Fruit fly (Drosophila melanogaster): Measurements from ENCODE around the gene nes.

Gene nes

DNA sequence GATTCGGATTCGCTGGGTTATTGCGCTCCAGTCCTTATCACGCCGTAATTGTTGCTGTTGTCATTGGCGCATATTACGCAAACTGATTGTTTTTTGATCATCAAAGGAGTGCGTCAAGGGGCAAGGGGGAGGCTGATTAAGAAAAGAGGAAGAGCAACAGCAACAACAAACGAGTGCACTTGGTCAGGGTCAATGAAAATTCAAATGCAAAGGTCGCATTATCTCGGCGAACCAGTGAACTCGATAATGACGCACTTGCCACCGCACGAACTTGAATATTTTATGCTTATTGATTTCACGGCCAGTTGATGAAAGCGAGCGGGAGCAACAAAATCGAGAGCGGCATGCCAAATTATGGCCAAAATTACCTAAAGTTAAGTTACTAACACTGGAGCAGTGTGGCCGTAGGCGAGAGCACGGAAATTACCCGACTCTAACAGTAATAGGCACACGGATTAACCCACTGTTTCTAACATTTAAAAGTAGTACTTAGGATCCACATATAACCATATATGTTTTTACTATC is at the start of gene nes:
Gene nes (minus strand): TSS at position 402 of the 526 bp plus-strand sequence.
- TF ChIP-seq CG8478 (optimal IDR thresholded peaks at IDR 0.05) (no peak), EcR (GFP tag; optimal IDR thresholded peaks at IDR 0.05) (peak in 1 of 2 experiments; percentile 79)

DNA sequence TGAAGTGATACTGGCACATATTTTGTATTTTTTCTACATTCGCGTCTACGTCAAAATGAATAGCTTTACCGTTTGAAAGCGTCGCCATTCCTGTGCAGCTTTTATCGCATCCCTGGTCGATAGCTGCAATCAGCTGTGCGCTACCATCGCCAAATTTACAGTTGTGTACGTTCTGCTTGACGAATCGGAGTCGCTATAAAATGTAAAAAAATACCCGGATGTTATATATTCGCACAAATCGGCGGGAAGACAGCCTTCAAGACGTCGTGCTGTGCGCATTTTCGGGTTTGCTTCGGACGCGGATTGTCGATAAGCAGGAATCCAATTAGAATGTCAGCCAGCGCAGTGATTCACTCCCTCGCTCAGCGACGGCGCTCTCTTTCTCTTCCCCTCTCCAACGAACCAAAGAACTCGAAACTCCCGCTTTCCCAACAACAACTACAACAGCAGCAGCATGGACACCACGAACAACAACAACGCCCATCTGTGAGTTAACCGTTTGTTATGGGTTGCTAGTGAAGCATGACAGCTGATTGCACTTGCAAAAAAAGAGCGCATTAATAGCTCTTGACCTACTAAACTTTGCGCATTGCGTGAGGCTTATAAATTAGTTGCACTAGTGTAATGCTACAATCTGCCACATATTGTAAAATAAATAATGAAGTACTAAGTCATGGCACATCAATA is 34.3 kb upstream of the nes start:
- TF ChIP-seq psq (optimal IDR thresholded peaks at IDR 0.05) (no peak), pan (optimal IDR thresholded peaks at IDR 0.05) (no peak), Dll (optimal IDR thresholded peaks at IDR 0.05) (no peak), CG8478 (optimal IDR thresholded peaks at IDR 0.05) (no peak)

DNA sequence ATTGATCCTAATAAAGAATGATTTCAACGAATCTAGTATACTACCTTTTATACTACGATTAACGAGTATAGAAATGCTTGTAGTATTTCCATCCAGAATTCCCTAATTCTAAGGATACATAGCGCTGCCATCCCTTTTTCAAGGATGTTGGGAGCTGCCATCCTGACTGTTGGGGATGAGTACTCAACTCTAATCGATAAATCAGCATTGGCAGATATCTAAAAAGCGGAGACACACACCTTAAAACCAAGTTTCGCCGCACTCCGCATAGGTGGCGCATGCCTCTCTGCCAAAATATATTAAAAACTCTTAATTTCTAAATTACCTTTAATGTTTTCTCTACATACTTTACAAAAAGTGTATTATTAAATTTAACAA is 33.7 kb upstream of the nes start, which contains the start of gene fal:
Gene fal (plus strand): TSS at position 330 of the 378 bp plus-strand sequence.
- TF ChIP-seq CG8478 (optimal IDR thresholded peaks at IDR 0.05) (no peak), EcR (GFP tag; optimal IDR thresholded peaks at IDR 0.05) (no peak), psq (optimal IDR thresholded peaks at IDR 0.05) (no peak)

DNA sequence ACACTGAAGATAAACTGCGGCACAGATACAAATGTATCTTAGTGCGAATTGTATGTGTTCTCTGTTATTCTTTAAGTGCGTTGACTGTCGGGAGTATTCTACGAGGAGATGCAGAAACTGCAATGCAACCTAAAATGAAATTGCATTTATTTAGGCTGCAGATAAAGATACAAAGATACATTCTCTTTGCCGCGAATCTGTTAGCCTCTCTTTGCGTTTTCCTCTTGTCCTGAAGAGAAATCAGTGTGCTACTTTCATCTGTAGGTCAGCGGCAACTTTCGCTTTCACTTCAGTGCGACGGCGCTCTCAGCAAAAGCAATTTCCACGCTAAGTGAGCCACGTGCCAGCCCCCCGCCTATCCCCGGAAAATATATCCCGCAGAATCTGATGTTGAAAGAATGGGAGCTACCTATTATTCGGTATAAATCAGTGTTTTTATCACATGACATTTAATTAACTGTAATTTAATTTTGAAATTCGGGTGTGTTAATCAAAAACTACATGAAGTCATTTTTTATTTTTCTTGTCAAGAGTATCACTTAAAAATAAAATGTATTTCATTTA is 32.8 kb upstream of the nes start:
- TF ChIP-seq Dll (optimal IDR thresholded peaks at IDR 0.05), result no peak
- TF ChIP-seq usp (GFP tag; optimal IDR thresholded peaks at IDR 0.05), result no peak
- TF ChIP-seq EcR (GFP tag; optimal IDR thresholded peaks at IDR 0.05), result peak in 1 of 2 experiments; percentile 18

DNA sequence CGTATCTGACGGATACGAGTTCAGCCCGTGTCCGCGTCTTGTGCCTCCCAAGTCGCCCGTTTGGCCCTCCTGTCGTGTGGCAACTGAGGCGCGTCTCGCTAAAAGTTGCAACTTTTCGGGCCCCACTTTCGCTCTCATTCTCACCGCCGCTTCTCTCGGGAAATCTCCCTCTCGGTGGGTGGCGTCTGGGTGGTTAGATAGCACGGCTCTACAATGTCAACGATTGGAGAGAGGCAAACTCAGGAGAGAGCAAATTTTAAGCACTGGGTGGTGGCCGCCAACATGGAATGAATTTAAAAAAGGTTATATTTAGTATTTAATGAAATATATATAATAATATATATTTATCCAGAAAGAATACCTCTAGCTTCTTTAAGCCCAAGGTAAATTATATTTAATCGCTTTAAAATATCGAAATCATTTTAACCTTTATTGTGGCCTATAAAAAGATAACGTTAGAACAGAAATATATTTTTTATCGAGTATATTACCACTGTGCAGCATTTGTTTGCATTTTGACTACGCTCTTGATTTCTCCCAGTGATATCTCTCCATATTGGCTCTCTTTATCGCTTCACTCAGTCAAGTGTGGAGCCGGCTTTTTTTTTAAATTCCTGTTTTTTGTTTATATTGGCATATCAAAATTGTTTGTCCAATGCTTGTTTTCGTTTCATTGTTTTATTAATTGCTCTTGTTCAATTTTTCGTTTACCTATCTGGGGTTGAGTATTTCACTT is 32.1 kb upstream of the nes start, which contains the start of gene Gbs-76A:
Gene Gbs-76A (minus strand): TSS at position 327 of the 736 bp plus-strand sequence.
- peak; percentile 64 for TF ChIP-seq Dll (optimal IDR thresholded peaks at IDR 0.05)
- no peak for TF ChIP-seq CG8478 (optimal IDR thresholded peaks at IDR 0.05)

DNA sequence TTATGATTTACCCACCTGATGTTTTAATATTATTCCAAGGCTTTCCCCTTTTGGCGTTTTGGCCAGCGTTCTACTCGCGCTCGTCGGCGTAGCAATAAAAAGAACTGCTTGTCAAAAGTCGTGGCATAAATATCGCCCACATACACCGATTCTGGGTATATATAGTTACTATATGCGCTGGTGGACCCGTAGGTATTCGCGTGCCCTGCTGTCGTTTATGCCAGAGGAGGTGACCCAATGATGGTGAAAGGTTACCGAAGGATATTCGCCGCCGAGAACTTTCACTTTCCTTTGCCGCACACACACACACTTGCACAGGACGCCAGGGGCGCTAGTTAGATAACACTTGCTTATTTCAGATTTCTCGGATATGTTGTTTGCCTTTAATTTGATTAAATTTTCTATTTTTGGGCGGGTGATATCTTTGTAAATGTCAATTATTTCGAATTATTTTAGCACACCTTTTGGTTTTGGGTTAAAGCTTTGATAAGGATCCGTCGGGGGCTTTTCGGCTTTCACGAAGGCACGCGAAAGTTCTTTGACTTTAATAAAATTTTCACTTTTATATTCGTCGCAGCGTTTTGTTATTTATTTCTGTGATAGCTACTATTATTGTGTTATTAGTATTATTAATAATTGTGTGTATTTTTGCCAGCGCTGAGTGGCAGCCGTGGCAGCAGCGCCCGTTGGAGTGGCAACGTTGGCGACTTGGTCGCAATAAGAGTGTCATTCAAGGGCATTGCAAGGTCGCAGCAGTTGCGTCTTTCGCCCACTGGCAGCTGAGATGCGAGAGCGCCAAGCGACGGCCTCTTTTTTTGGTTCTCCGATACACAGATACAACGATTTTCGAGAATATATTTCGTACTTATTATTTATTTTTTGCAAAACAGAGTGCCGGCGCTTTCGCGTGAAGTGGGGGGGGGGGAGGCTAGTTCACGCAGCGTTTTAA is 31.3 kb upstream of the nes start:
- TF ChIP-seq Dll (optimal IDR thresholded peaks at IDR 0.05) (no peak), pan (optimal IDR thresholded peaks at IDR 0.05) (no peak), EcR (GFP tag; optimal IDR thresholded peaks at IDR 0.05) (no peak), usp (GFP tag; optimal IDR thresholded peaks at IDR 0.05) (no peak), CG8478 (optimal IDR thresholded peaks at IDR 0.05) (no peak), psq (optimal IDR thresholded peaks at IDR 0.05) (no peak)

DNA sequence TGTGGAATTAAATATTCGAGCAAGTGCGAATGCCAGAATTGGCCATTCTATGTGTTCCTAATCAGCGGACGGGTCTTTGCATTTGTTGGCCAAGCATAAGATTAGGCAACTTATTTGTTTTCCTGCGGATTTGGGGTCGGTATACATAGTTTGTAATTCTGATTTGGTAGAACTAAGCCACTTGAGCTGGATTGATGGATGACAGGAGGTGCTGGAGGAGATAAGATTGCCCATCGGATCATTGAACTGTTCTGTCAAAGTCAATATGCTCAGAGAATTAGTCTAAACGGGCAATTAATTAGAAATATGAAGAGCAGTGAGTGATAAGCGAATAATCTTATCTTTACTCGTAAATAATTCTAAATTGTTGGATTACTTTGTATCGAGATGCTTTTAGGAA is 28.9 kb upstream of the nes start:
- TF ChIP-seq usp (GFP tag; optimal IDR thresholded peaks at IDR 0.05), result no peak
- TF ChIP-seq CG8478 (optimal IDR thresholded peaks at IDR 0.05), result no peak
- no peak for TF ChIP-seq pan (optimal IDR thresholded peaks at IDR 0.05)
- no peak for TF ChIP-seq psq (optimal IDR thresholded peaks at IDR 0.05)
- TF ChIP-seq Dll (optimal IDR thresholded peaks at IDR 0.05), result no peak
- TF ChIP-seq EcR (GFP tag; optimal IDR thresholded peaks at IDR 0.05), result no peak

DNA sequence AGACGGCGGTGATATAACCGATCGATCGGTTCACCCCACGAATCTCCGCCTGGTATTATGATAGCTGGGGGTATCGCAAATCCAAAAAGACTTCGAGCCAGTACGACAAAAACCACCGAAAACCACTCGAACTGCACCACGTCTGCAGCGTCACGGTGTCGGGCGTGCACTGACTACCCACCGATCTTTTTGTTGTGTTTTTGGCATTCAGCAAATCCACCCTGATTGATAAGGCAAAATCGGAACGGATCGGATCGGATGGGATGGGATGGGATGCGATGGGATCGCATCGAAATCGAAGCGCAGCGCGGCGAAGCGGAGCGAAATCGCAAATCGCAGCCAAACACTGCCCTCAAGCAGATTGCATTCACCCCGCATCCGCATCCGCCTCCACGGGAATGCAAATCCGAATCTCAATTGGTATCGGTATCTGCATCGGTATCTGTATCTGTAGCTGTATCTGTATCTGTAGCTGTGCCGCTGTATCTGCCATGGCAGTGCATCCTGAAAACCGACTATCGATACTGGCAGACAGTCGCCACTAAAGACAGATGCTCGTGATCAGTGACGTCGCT is 28.0 kb upstream of the nes start:
- TF ChIP-seq CG8478 (optimal IDR thresholded peaks at IDR 0.05) (no peak), Dll (optimal IDR thresholded peaks at IDR 0.05) (no peak), usp (GFP tag; optimal IDR thresholded peaks at IDR 0.05) (no peak), pan (optimal IDR thresholded peaks at IDR 0.05) (no peak), EcR (GFP tag; optimal IDR thresholded peaks at IDR 0.05) (no peak), psq (optimal IDR thresholded peaks at IDR 0.05) (no peak)

DNA sequence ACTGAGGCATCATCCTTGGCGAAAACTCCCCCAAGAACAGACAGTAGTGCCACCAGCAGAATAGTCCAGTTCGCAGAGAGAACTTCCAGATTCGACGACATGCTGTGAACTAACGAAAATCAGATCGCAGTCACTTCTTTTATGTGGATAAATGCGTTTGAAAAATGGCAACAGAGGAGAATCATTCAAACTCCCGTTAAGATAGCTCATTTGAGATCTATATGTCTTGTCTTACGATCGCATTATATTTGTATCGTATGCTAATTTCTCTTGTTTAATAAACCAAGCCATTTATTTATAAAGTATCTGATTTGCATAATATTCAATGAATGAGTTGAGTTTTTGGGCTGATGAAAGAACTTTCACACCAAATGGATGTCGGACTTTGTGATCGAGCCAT is 20.2 kb upstream of the nes start, which contains the start of gene CG14089:
Gene CG14089 (minus strand): TSS at position 101 of the 400 bp plus-strand sequence.
- TF ChIP-seq psq (optimal IDR thresholded peaks at IDR 0.05), result no peak
- no peak for TF ChIP-seq CG8478 (optimal IDR thresholded peaks at IDR 0.05)
- no peak for TF ChIP-seq Dll (optimal IDR thresholded peaks at IDR 0.05)
- TF ChIP-seq pan (optimal IDR thresholded peaks at IDR 0.05), result no peak
- no peak for TF ChIP-seq EcR (GFP tag; optimal IDR thresholded peaks at IDR 0.05)
- TF ChIP-seq usp (GFP tag; optimal IDR thresholded peaks at IDR 0.05), result no peak

DNA sequence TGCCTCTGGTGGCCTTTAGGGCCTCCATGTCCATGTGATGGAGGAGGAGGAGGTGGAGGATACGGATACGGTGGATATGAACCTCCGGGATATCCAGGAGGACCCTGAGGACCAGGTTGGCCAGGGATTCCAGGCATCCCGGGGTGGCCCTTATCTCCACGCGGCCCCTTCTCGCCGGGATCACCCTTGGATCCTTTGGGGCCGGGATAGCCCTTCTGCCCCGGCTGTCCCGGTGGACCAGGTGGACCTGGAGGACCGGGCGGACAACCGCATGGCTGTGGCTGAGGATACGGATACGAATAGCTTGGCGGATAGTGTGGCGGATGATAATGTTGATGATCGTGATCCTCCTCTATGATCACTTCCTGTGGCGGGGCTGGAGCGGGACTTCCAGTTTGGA is 19.8 kb upstream of the nes start:
- TF ChIP-seq Dll (optimal IDR thresholded peaks at IDR 0.05) (no peak), psq (optimal IDR thresholded peaks at IDR 0.05) (no peak), pan (optimal IDR thresholded peaks at IDR 0.05) (no peak), EcR (GFP tag; optimal IDR thresholded peaks at IDR 0.05) (no peak), usp (GFP tag; optimal IDR thresholded peaks at IDR 0.05) (no peak), CG8478 (optimal IDR thresholded peaks at IDR 0.05) (no peak)

DNA sequence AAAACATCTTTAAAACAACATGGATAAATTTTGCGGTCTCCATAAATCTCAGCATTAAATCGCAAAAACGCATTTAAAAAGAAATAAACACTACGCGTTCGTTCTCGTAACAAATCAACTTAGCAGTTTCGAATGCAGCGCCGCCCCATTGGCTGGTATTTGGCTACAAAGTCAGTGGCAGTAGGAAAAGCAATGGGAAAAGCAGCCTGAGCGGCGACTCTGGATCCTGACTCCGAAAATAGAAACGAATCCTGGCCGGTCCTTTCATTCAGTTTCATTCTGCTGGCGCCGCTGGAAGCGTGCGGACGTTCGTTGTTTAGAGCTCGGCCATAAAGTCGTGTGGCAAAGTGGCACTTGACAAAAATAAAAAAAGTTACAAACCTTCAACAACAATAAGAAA is 15.0 kb upstream of the nes start, which contains the start of gene CG14086:
Gene CG14086 (plus strand): TSS at position 301 of the 400 bp plus-strand sequence.
- no peak for TF ChIP-seq usp (GFP tag; optimal IDR thresholded peaks at IDR 0.05)
- no peak for TF ChIP-seq Dll (optimal IDR thresholded peaks at IDR 0.05)
- TF ChIP-seq EcR (GFP tag; optimal IDR thresholded peaks at IDR 0.05), result no peak
- TF ChIP-seq psq (optimal IDR thresholded peaks at IDR 0.05), result no peak
- TF ChIP-seq pan (optimal IDR thresholded peaks at IDR 0.05), result no peak
- TF ChIP-seq CG8478 (optimal IDR thresholded peaks at IDR 0.05), result no peak
